Fruit fly (Drosophila melanogaster) whole organism, wandering third instar larva: ENCODE results near the gene Nipsnap.
A peak's percentile ranks its signal among the peaks of the same experiment; 100 is the strongest.

ENCODE experiments used
- Abd-B ChIP-seq: fragments of >200 bp; optimal IDR thresholded peaks from 2 replicates; lab custom pipeline; 2017; ENCODE audit warnings: missing biosample characterization, missing genetic modification characterization
- CG32264 ChIP-seq: fragments of 200-800 bp; sonication (Bioruptor generic); optimal IDR thresholded peaks from 2 replicates; lab custom pipeline; 2016; ENCODE audit warnings: missing biosample characterization, missing genetic modification characterization
- CG9705 ChIP-seq: fragments of 200-800 bp; sonication (Bioruptor generic); optimal IDR thresholded peaks from 2 replicates; lab custom pipeline; 2018; ENCODE audit warnings: missing biosample characterization, mild to moderate bottlenecking, missing genetic modification characterization
- CrebA ChIP-seq: fragments of 200-800 bp; sonication (Bioruptor generic); optimal IDR thresholded peaks from 2 replicates; lab custom pipeline; 2016; ENCODE audit warnings: missing biosample characterization, mild to moderate bottlenecking, missing genetic modification characterization, borderline replicate concordance
- Dfd ChIP-seq: fragments of >200 bp; optimal IDR thresholded peaks from 2 replicates; lab custom pipeline; 2017; ENCODE audit warnings: missing biosample characterization, missing genetic modification characterization
- Dif ChIP-seq: fragments of 200-275, 200-300 bp; sonication (Bioruptor generic); optimal IDR thresholded peaks from 2 replicates; lab custom pipeline; 2018; ENCODE audit warnings: missing biosample characterization, missing genetic modification characterization; ENCODE audit not compliant: partially characterized antibody
- GATAd ChIP-seq: sonication (Bioruptor generic); optimal IDR thresholded peaks from 2 replicates; lab custom pipeline; 2016; ENCODE audit warnings: missing biosample characterization, missing genetic modification characterization
- HLH106 ChIP-seq: fragments of 200-800 bp; optimal IDR thresholded peaks from 3 replicates; lab custom pipeline; 2019; ENCODE audit warnings: missing biosample characterization, mild to moderate bottlenecking, missing genetic modification characterization, moderate library complexity
- Hnf4 ChIP-seq: fragments of 200-800 bp; sonication (Bioruptor generic); optimal IDR thresholded peaks from 2 replicates; lab custom pipeline; 2016; ENCODE audit warnings: missing biosample characterization, mild to moderate bottlenecking, missing genetic modification characterization
- Hr78 ChIP-seq: fragments of >200 bp; optimal IDR thresholded peaks from 2 replicates; lab custom pipeline; 2017; ENCODE audit warnings: missing biosample characterization, missing genetic modification characterization
- Hr83 ChIP-seq: fragments of 200-300 bp; sonication (Bioruptor generic); optimal IDR thresholded peaks from 2 replicates; lab custom pipeline; 2016; ENCODE audit warnings: missing biosample characterization, mild to moderate bottlenecking, missing genetic modification characterization, moderate library complexity; ENCODE audit not compliant: poor library complexity, severe bottlenecking
- Jra ChIP-seq: sonication (Bioruptor generic); optimal IDR thresholded peaks from 2 replicates; lab custom pipeline; 2016; ENCODE audit warnings: missing biosample characterization, missing genetic modification characterization
- Mio ChIP-seq: sonication (Bioruptor generic); optimal IDR thresholded peaks from 2 replicates; lab custom pipeline; 2016; ENCODE audit warnings: missing biosample characterization, missing genetic modification characterization
- Myc ChIP-seq: fragments of >200 bp; optimal IDR thresholded peaks from 2 replicates; lab custom pipeline; 2017
- N ChIP-seq: fragments of >200 bp; optimal IDR thresholded peaks from 2 replicates; lab custom pipeline; 2018; ENCODE audit warnings: missing biosample characterization, missing external identifiers, missing genetic modification characterization
- OdsH ChIP-seq: fragments of 200-800 bp; sonication (Bioruptor generic); optimal IDR thresholded peaks from 2 replicates; lab custom pipeline; 2016; ENCODE audit warnings: missing biosample characterization, mild to moderate bottlenecking, missing genetic modification characterization
- Rel ChIP-seq, 2 experiments: fragments of 200-800 bp; sonication (Bioruptor generic) in 1 of 2; optimal IDR thresholded peaks; 2 replicates in 1 of 2; 3 replicates in 1 of 2; lab custom pipeline; 2016 to 2019; ENCODE audit warnings: mild to moderate bottlenecking in 2 of 2, missing biosample characterization in 2 of 2, missing genetic modification characterization in 2 of 2, moderate library complexity in 1 of 2
- Sp1 ChIP-seq: fragments of 200-800 bp; sonication (Bioruptor generic); optimal IDR thresholded peaks from 3 replicates; lab custom pipeline; 2019; ENCODE audit warnings: missing biosample characterization, mild to moderate bottlenecking, missing genetic modification characterization, moderate library complexity
- Vsx2 ChIP-seq: fragments of 200-300, 225-300 bp; sonication (Bioruptor generic); optimal IDR thresholded peaks from 2 replicates; lab custom pipeline; 2018; ENCODE audit warnings: missing biosample characterization, missing genetic modification characterization; ENCODE audit not compliant: partially characterized antibody
- br ChIP-seq: fragments of 200-800 bp; sonication (Bioruptor generic); optimal IDR thresholded peaks from 2 replicates; lab custom pipeline; 2016; ENCODE audit warnings: missing biosample characterization, missing genetic modification characterization
- brk ChIP-seq: fragments of 200-800 bp; sonication (Bioruptor generic); optimal IDR thresholded peaks from 2 replicates; lab custom pipeline; 2016; ENCODE audit warnings: missing biosample characterization, mild to moderate bottlenecking, missing genetic modification characterization
- dl ChIP-seq, 2 experiments: fragments of 175-275, 200-275 bp in 1 of 2; fragments of 200-275 bp in 1 of 2; sonication (Bioruptor generic); optimal IDR thresholded peaks; lab custom pipeline; 2018; ENCODE audit warnings: mild to moderate bottlenecking in 2 of 2, missing biosample characterization in 2 of 2, missing genetic modification characterization in 2 of 2, moderate library complexity in 2 of 2; ENCODE audit not compliant: partially characterized antibody in 2 of 2, insufficient read depth in 1 of 2
- dmrt93B ChIP-seq: fragments of 200-800 bp; sonication (Bioruptor generic); optimal IDR thresholded peaks from 2 replicates; lab custom pipeline; 2018; ENCODE audit warnings: missing biosample characterization, mild to moderate bottlenecking, missing genetic modification characterization
- dsf ChIP-seq: sonication (Bioruptor generic); optimal IDR thresholded peaks from 2 replicates; lab custom pipeline; 2016; ENCODE audit warnings: missing biosample characterization, missing genetic modification characterization, borderline replicate concordance
- ey ChIP-seq: fragments of 200-800 bp; sonication (Bioruptor generic); optimal IDR thresholded peaks from 2 replicates; lab custom pipeline; 2016; ENCODE audit warnings: missing biosample characterization, missing genetic modification characterization
- foxo ChIP-seq, 2 experiments: fragments of 200-800 bp; sonication (Bioruptor generic); optimal IDR thresholded peaks; 2 replicates in 1 of 2; 3 replicates in 1 of 2; lab custom pipeline; 2016 to 2017; ENCODE audit warnings: missing biosample characterization in 2 of 2, missing genetic modification characterization in 2 of 2
- fru ChIP-seq: fragments of 200-800 bp; sonication (Bioruptor generic); optimal IDR thresholded peaks from 3 replicates; lab custom pipeline; 2016; ENCODE audit warnings: missing biosample characterization, mild to moderate bottlenecking, missing genetic modification characterization
- h ChIP-seq: fragments of 200-800 bp; sonication (Bioruptor generic); optimal IDR thresholded peaks from 3 replicates; lab custom pipeline; 2016; ENCODE audit warnings: missing biosample characterization, mild to moderate bottlenecking, missing genetic modification characterization
- jim ChIP-seq: fragments of 175-275, 200-325 bp; sonication (Bioruptor generic); optimal IDR thresholded peaks from 2 replicates; lab custom pipeline; 2016; ENCODE audit warnings: missing biosample characterization, mild to moderate bottlenecking, missing genetic modification characterization
- lola ChIP-seq: fragments of >200 bp; optimal IDR thresholded peaks from 2 replicates; lab custom pipeline; 2017; ENCODE audit warnings: missing biosample characterization, missing genetic modification characterization
- pan ChIP-seq: fragments of >200 bp; optimal IDR thresholded peaks from 2 replicates; lab custom pipeline; 2017
- psq ChIP-seq: fragments of 200-800 bp; sonication (Bioruptor generic); optimal IDR thresholded peaks from 3 replicates; lab custom pipeline; 2017; ENCODE audit warnings: missing biosample characterization, mild to moderate bottlenecking, missing genetic modification characterization, moderate library complexity
- rgr ChIP-seq: fragments of 200-800 bp; sonication (Bioruptor generic); optimal IDR thresholded peaks from 3 replicates; lab custom pipeline; 2016; ENCODE audit warnings: missing biosample characterization, mild to moderate bottlenecking, missing genetic modification characterization
- sage ChIP-seq: fragments of 200-800 bp; sonication (Bioruptor generic); optimal IDR thresholded peaks from 2 replicates; lab custom pipeline; 2016; ENCODE audit warnings: missing biosample characterization, mild to moderate bottlenecking, missing genetic modification characterization
- sv ChIP-seq: fragments of 200-800 bp; sonication (Bioruptor generic); optimal IDR thresholded peaks from 3 replicates; lab custom pipeline; 2016; ENCODE audit warnings: missing biosample characterization, missing genetic modification characterization
- tai ChIP-seq: sonication (Bioruptor generic); optimal IDR thresholded peaks from 2 replicates; lab custom pipeline; 2016; ENCODE audit warnings: missing biosample characterization, missing genetic modification characterization
- usp ChIP-seq: fragments of >200 bp; optimal IDR thresholded peaks from 2 replicates; lab custom pipeline; 2017; ENCODE audit warnings: missing biosample characterization, missing genetic modification characterization
- woc ChIP-seq: sonication (Bioruptor generic); optimal IDR thresholded peaks from 2 replicates; lab custom pipeline; 2016; ENCODE audit warnings: missing biosample characterization, mild to moderate bottlenecking, missing genetic modification characterization

Gene Nipsnap

dm6 chrX:16104738-16105426 lies 31.5 kb upstream of the Nipsnap start, which contains the start of the genes CG42353 and CG42354:
TSS of gene CG42353 (minus strand) at chrX:16104946.
TSS of gene CG42354 (minus strand) at chrX:16104946.
- no peak for TF ChIP-seq Hr78 (GFP tag; lab: Kevin White, UChicago)
- TF ChIP-seq fru (GFP tag; lab: Kevin White, UChicago): peak; percentile 84
- no peak for TF ChIP-seq usp (GFP tag; lab: Kevin White, UChicago)
- peak; percentile 89 for TF ChIP-seq OdsH (GFP tag; lab: Kevin White, UChicago)
- peak; percentile 91 for TF ChIP-seq sv (GFP tag; lab: Kevin White, UChicago)
- TF ChIP-seq Abd-B (GFP tag; lab: Kevin White, UChicago): no peak
- TF ChIP-seq Sp1 (GFP tag; lab: Kevin White, UChicago): peak; percentile 95
- TF ChIP-seq pan (lab: Kevin White, UChicago): no peak
- TF ChIP-seq dsf (GFP tag; lab: Kevin White, UChicago): peak; percentile 55
- peak; percentile 65 for TF ChIP-seq Rel (GFP tag; optimal IDR thresholded peaks at IDR 0.05; lab: Kevin White, UChicago)
- TF ChIP-seq Rel (tag; optimal IDR thresholded peaks at IDR 0.05; lab: Kevin White, UChicago): peak; percentile 69
- TF ChIP-seq jim (GFP tag; lab: Kevin White, UChicago): no peak
- peak in 1 of 2 experiments; percentile 90 for TF ChIP-seq foxo (GFP tag; optimal IDR thresholded peaks at IDR 0.05; lab: Kevin White, UChicago)
- TF ChIP-seq Dif: peak; percentile 26
- peak; percentile 88 for TF ChIP-seq sage (GFP tag; lab: Kevin White, UChicago)
- peak; percentile 32 for TF ChIP-seq GATAd
- peak; percentile 74 for TF ChIP-seq woc
- TF ChIP-seq Mio (GFP tag; lab: Kevin White, UChicago): peak; percentile 21
- peak; percentile 89 for TF ChIP-seq tai
- peak; percentile 89 for TF ChIP-seq brk (GFP tag; lab: Kevin White, UChicago)
- TF ChIP-seq lola (GFP tag; lab: Kevin White, UChicago): no peak
- TF ChIP-seq HLH106 (tag; lab: Kevin White, UChicago): peak; percentile 97
- peak in 1 of 2 experiments; percentile 32 for TF ChIP-seq dl (GFP tag; optimal IDR thresholded peaks at IDR 0.05; lab: Kevin White, UChicago; ENCODE audit: insufficient read depth in 1 of 2, partially characterized antibody in 2 of 2)
- TF ChIP-seq psq (GFP tag; lab: Kevin White, UChicago): peak; percentile 85
- no peak for TF ChIP-seq Myc (lab: Kevin White, UChicago)
- no peak for TF ChIP-seq Hr83 (GFP tag; lab: Kevin White, UChicago)
- TF ChIP-seq br (GFP tag; lab: Kevin White, UChicago): peak; percentile 94
- TF ChIP-seq CrebA (GFP tag; lab: Kevin White, UChicago): peak; percentile 31
- peak; percentile 94 for TF ChIP-seq dmrt93B (GFP tag; lab: Kevin White, UChicago)
- TF ChIP-seq ey: peak; percentile 92
- peak; percentile 69 for TF ChIP-seq Jra (GFP tag; lab: Kevin White, UChicago)
- peak; percentile 93 for TF ChIP-seq CG9705 (GFP tag; lab: Kevin White, UChicago)
- no peak for TF ChIP-seq Vsx2 (GFP tag; lab: Kevin White, UChicago)
- TF ChIP-seq CG32264 (GFP tag; lab: Kevin White, UChicago): no peak
- TF ChIP-seq rgr (GFP tag; lab: Kevin White, UChicago): peak; percentile 93
- no peak for TF ChIP-seq N (GFP tag; lab: Kevin White, UChicago)
- TF ChIP-seq Dfd (GFP tag; lab: Kevin White, UChicago): peak; percentile 54
- peak; percentile 91 for TF ChIP-seq Hnf4 (GFP tag; lab: Kevin White, UChicago)
- TF ChIP-seq h: peak; percentile 94

dm6 chrX:16104056-16104737 lies 30.8 kb upstream of the Nipsnap start:
- TF ChIP-seq tai (no peak), Rel (GFP tag; optimal IDR thresholded peaks at IDR 0.05; lab: Kevin White, UChicago) (no peak), Rel (tag; optimal IDR thresholded peaks at IDR 0.05; lab: Kevin White, UChicago) (peak; percentile 21)
